Fruit fly (Drosophila melanogaster): ENCODE results near the gene Elp6.

DNA sequence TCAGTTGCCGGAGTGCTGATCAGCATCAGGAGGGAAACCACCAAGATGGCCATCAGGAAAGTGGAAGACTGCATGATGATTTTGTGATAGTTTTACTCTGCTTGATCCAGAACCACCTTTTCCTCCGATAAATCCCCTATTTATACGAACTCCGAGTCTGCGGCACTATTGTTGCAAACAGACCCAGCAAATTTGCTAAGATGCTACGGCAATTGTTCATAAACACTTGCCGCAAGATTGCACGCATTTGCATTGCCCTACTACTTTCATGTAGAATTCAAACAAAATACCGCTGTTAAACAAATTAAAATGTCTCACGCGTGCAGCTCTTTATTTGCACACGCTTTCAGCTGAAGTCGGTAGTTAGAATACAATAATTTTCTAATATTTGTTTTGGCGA is 47.5 kb downstream of the Elp6 start, which contains the start of gene CG45080:
- TF ChIP-seq cnc (optimal IDR thresholded peaks at IDR 0.05): no peak
- TF ChIP-seq cic (GFP tag; optimal IDR thresholded peaks at IDR 0.05): no peak
- no peak for TF ChIP-seq kay (GFP tag; ENCODE audit: borderline replicate concordance)
